Worm (Caenorhabditis elegans): ENCODE results near the gene K02E10.6.

- TF ChIP-seq nhr-11 (tag; optimal IDR thresholded peaks at IDR 0.05) (no peak), gmeb-2 (tag; optimal IDR thresholded peaks at IDR 0.05) (no peak), fkh-10 (GFP tag; optimal IDR thresholded peaks at IDR 0.05) (no peak), pqm-1 (tag; optimal IDR thresholded peaks at IDR 0.05) (no peak), hlh-30 (tag; optimal IDR thresholded peaks at IDR 0.05; ENCODE audit: insufficient read depth) (no peak), pha-4 (tag; optimal IDR thresholded peaks at IDR 0.05) (no peak)
These were observed 24.2 kb upstream of the K02E10.6 start for ce11 chrX:2506738-2507137.
